Worm (Caenorhabditis elegans) whole organism, late embryonic: ENCODE results near the gene F43E2.11.
A peak's percentile ranks its signal among the peaks of the same experiment; 100 is the strongest.

Experiments used
- C08G9.2 ChIP-seq: sonication (generic microtip); optimal IDR thresholded peaks from 2 replicates; lab custom pipeline; 2016; ENCODE audit warnings: mild to moderate bottlenecking, missing genetic modification characterization, moderate library complexity, missing compliant biosample characterization
- K02D7.2 ChIP-seq: sonication (generic microtip); optimal IDR thresholded peaks from 2 replicates; lab custom pipeline; 2017; ENCODE audit warnings: mild to moderate bottlenecking, missing genetic modification characterization, missing compliant biosample characterization
- T23F11.4 ChIP-seq: fragments of 200-800 bp; sonication (Bioruptor generic); optimal IDR thresholded peaks from 2 replicates; lab custom pipeline; 2018; ENCODE audit warnings: mild to moderate bottlenecking, missing genetic modification characterization, missing compliant biosample characterization
- Y22D7AL.16 ChIP-seq: sonication (generic microtip); optimal IDR thresholded peaks from 2 replicates; lab custom pipeline; 2016; ENCODE audit warnings: missing genetic modification characterization, missing compliant biosample characterization
- ama-1 ChIP-seq: fragments of 150-350 bp; optimal IDR thresholded peaks from 2 replicates; lab custom pipeline; 2014
- ceh-18 ChIP-seq: sonication (generic microtip); optimal IDR thresholded peaks from 2 replicates; lab custom pipeline; 2016; ENCODE audit warnings: missing genetic modification characterization, missing compliant biosample characterization
- ceh-19 ChIP-seq: fragments of 200-800 bp; sonication (Bioruptor generic); optimal IDR thresholded peaks from 2 replicates; lab custom pipeline; 2018; ENCODE audit warnings: mild to moderate bottlenecking, missing genetic modification characterization, missing compliant biosample characterization
- ceh-2 ChIP-seq: sonication (generic microtip); optimal IDR thresholded peaks from 2 replicates; lab custom pipeline; 2016; ENCODE audit warnings: missing genotype, missing genetic modification characterization, missing compliant biosample characterization
- ceh-24 ChIP-seq: sonication (generic microtip); optimal IDR thresholded peaks from 2 replicates; lab custom pipeline; 2016; ENCODE audit warnings: mild to moderate bottlenecking, missing genetic modification characterization, missing compliant biosample characterization
- ceh-34 ChIP-seq: sonication (generic microtip); optimal IDR thresholded peaks from 2 replicates; lab custom pipeline; 2016; ENCODE audit warnings: mild to moderate bottlenecking, missing genetic modification characterization, missing compliant biosample characterization
- ceh-6 ChIP-seq: fragments of 200-800 bp; sonication (Bioruptor generic); optimal IDR thresholded peaks from 2 replicates; lab custom pipeline; 2018; ENCODE audit warnings: mild to moderate bottlenecking, missing genetic modification characterization, missing compliant biosample characterization
- che-1 ChIP-seq: sonication (generic microtip); optimal IDR thresholded peaks from 2 replicates; lab custom pipeline; 2016; ENCODE audit warnings: mild to moderate bottlenecking, missing genetic modification characterization, missing compliant biosample characterization
- dve-1 ChIP-seq: sonication (generic microtip); optimal IDR thresholded peaks from 2 replicates; lab custom pipeline; 2017; ENCODE audit warnings: antibody characterized with exemption, mild to moderate bottlenecking, missing genetic modification characterization, missing compliant biosample characterization
- elt-4 ChIP-seq: sonication (generic microtip); optimal IDR thresholded peaks from 2 replicates; lab custom pipeline; 2016; ENCODE audit warnings: missing genetic modification characterization, missing compliant biosample characterization
- fax-1 ChIP-seq: sonication (generic microtip); optimal IDR thresholded peaks from 2 replicates; lab custom pipeline; 2016; ENCODE audit warnings: missing genotype, missing genetic modification characterization, missing compliant biosample characterization
- fkh-6 ChIP-seq: sonication (generic microtip); optimal IDR thresholded peaks from 2 replicates; lab custom pipeline; 2016; ENCODE audit warnings: missing genetic modification characterization, missing compliant biosample characterization
- hlh-30 ChIP-seq: sonication (generic microtip); optimal IDR thresholded peaks from 2 replicates; lab custom pipeline; 2017; ENCODE audit warnings: antibody characterized with exemption, missing genetic modification characterization, missing compliant biosample characterization; ENCODE audit not compliant: insufficient read depth
- hlh-6 ChIP-seq: sonication (generic microtip); optimal IDR thresholded peaks from 2 replicates; lab custom pipeline; 2016; ENCODE audit warnings: missing genotype, missing genetic modification characterization, missing compliant biosample characterization
- madf-2 ChIP-seq: sonication (generic microtip); optimal IDR thresholded peaks from 2 replicates; lab custom pipeline; 2017; ENCODE audit warnings: missing genetic modification characterization, missing compliant biosample characterization
- mec-3 ChIP-seq: sonication (generic microtip); optimal IDR thresholded peaks from 2 replicates; lab custom pipeline; 2016; ENCODE audit warnings: borderline replicate concordance, missing genetic modification characterization, missing compliant biosample characterization
- nhr-232 ChIP-seq: sonication (generic microtip); optimal IDR thresholded peaks from 2 replicates; lab custom pipeline; 2016; ENCODE audit warnings: missing genetic modification characterization, missing compliant biosample characterization
- odd-2 ChIP-seq: sonication (generic microtip); optimal IDR thresholded peaks from 2 replicates; lab custom pipeline; 2017; ENCODE audit warnings: antibody characterized with exemption, mild to moderate bottlenecking, missing genetic modification characterization, missing compliant biosample characterization
- pat-9 ChIP-seq: fragments of 200-800 bp; sonication (Bioruptor generic); optimal IDR thresholded peaks from 2 replicates; lab custom pipeline; 2018; ENCODE audit warnings: mild to moderate bottlenecking, missing genetic modification characterization, moderate library complexity, missing compliant biosample characterization
- pha-2 ChIP-seq: sonication (generic microtip); optimal IDR thresholded peaks from 2 replicates; lab custom pipeline; 2017; ENCODE audit warnings: mild to moderate bottlenecking, missing genetic modification characterization, missing compliant biosample characterization
- pha-4 ChIP-seq: fragments of 150-350 bp; optimal IDR thresholded peaks from 2 replicates; lab custom pipeline; 2018; ENCODE audit warnings: missing biosample characterization, missing genetic modification reagents, missing genetic modification characterization
- sdc-2 ChIP-seq: sonication (generic microtip); optimal IDR thresholded peaks from 2 replicates; lab custom pipeline; 2016; ENCODE audit warnings: missing genotype, missing genetic modification characterization, missing compliant biosample characterization
- sox-2 ChIP-seq: fragments of 200-800 bp; sonication (Bioruptor generic); IDR thresholded peaks from 2 replicates; pipeline ENCODE4 v1.3.6; 2022; ENCODE audit warnings: missing genetic modification reagents, missing genetic modification characterization, missing compliant biosample characterization
- ttx-3 ChIP-seq: sonication (generic microtip); optimal IDR thresholded peaks from 2 replicates; lab custom pipeline; 2016; ENCODE audit warnings: missing genetic modification reagents, missing genetic modification characterization, missing compliant biosample characterization
- unc-3 ChIP-seq, 2 experiments: fragments of 200-800 bp in 1 of 2; sonication (Bioruptor generic) in 1 of 2; sonication (generic microtip) in 1 of 2; conservative IDR thresholded peaks in 1 of 2; optimal IDR thresholded peaks in 1 of 2; 2 replicates each; pipeline versions ENCODE4 v1.3.6 to Lab custom; 2016 to 2022; ENCODE audit warnings: missing compliant biosample characterization in 2 of 2, missing genetic modification characterization in 2 of 2, missing genetic modification reagents in 1 of 2
- unc-55 ChIP-seq: sonication (generic microtip); optimal IDR thresholded peaks from 2 replicates; lab custom pipeline; 2017; ENCODE audit warnings: missing biosample characterization, missing genetic modification reagents, missing genetic modification characterization
- unc-86 ChIP-seq: sonication (generic microtip); optimal IDR thresholded peaks from 2 replicates; lab custom pipeline; 2016; ENCODE audit warnings: missing genetic modification characterization, missing compliant biosample characterization
- ztf-16 ChIP-seq: sonication (generic microtip); optimal IDR thresholded peaks from 2 replicates; lab custom pipeline; 2017; ENCODE audit warnings: missing genetic modification characterization, missing compliant biosample characterization

F43E2.11 gene

DNA sequence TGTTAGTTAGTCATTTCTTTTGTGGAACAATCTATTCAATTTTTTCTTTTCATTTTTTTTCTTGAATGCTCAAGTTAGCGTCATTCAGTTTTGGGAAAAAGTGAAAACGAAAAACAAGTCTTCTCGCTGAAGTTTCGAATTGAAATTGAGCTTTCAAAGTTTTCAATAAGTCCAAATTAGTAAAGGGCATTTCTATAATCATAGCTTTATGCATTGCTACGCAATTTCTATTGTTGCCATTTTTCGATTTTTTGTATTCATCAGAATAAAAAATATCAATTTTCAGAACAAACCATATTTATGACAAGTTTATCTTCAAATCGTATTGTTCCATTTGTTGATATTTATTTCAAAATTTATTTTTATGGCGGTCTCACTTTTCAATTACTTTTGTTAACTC lies 38.1 kb upstream of the F43E2.11 start, which contains the start of gene srd-55:
TSS of gene srd-55 (plus strand) at position 301 of the 400 bp plus-strand sequence.
- TF ChIP-seq madf-2 (tag; lab: Kevin White, UChicago) (no peak), pha-2 (tag; lab: Kevin White, UChicago) (no peak), C08G9.2 (tag; lab: Kevin White, UChicago) (no peak), pha-4 (tag; lab: Kevin White, UChicago) (no peak), T23F11.4 (GFP tag; lab: Kevin White, UChicago) (no peak), che-1 (tag; lab: Kevin White, UChicago) (no peak), dve-1 (tag; lab: Kevin White, UChicago) (no peak), ceh-24 (tag; lab: Kevin White, UChicago) (no peak), sox-2 (GFP tag; lab: Robert Waterston, UW) (no peak), ttx-3 (no peak)

DNA sequence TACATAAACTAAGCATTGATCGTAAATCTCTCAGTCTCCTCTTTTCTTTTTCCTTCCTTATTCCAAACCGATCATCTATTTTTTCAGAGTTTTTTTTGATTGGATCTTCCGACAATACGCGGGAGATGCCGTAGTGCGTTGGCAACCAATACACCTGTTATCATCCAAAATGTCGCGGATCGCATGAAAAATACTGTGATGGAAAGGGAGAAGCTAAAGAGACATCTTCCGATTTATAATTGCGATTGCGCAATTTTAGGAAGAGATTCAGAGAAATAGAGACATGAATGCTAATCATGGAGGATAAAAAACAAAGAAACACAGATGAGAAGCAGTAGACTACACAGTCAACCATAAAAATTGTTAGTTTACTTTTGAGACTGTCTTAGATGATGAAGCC lies 36.3 kb upstream of the F43E2.11 start:
- TF ChIP-seq sdc-2 (tag; lab: Kevin White, UChicago): no peak
- TF ChIP-seq odd-2 (tag; lab: Kevin White, UChicago): no peak
- TF ChIP-seq C08G9.2 (tag; lab: Kevin White, UChicago): no peak
- no peak for TF ChIP-seq unc-55 (GFP tag; lab: Kevin White, UChicago)
- TF ChIP-seq unc-3 (GFP tag; conservative IDR thresholded peaks at IDR 0.05; lab: Robert Waterston, UW): no peak
- no peak for TF ChIP-seq unc-3 (tag; optimal IDR thresholded peaks at IDR 0.05; lab: Kevin White, UChicago)
- TF ChIP-seq fax-1: no peak
- TF ChIP-seq ttx-3: no peak
- no peak for TF ChIP-seq ztf-16 (tag; lab: Kevin White, UChicago)
- no peak for TF ChIP-seq elt-4 (tag; lab: Kevin White, UChicago)
- TF ChIP-seq K02D7.2 (tag; lab: Kevin White, UChicago): no peak

DNA sequence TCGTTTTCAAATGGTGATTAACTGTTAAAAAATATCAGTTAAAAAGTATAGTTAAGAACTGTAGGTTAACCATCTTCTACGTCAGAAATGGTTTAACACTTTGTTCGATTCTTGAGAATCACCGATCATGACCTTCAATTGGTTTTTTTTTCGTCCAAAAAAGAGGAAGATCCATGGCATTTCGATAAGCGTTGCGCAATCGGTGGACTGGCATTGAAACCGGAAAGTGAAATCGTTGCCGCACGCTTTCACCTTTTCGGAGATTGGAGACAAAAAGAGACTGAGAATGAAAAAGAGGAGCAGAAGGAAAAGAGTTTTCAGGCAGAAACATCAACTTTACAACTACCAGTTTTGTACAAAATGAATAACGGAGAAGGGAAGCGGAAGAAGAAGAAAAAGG lies 35.2 kb upstream of the F43E2.11 start:
- TF ChIP-seq ama-1 (lab: Kevin White, UChicago): no peak
- TF ChIP-seq ceh-2 (tag; lab: Kevin White, UChicago): no peak
- no peak for TF ChIP-seq ceh-19 (GFP tag; lab: Kevin White, UChicago)
- no peak for TF ChIP-seq fkh-6 (tag; lab: Kevin White, UChicago)
- TF ChIP-seq mec-3 (tag; lab: Kevin White, UChicago): no peak
- no peak for TF ChIP-seq ceh-6 (GFP tag; lab: Kevin White, UChicago)
- TF ChIP-seq unc-86: no peak
- no peak for TF ChIP-seq elt-4 (tag; lab: Kevin White, UChicago)
- no peak for TF ChIP-seq Y22D7AL.16 (tag; lab: Kevin White, UChicago)
- no peak for TF ChIP-seq ceh-18 (tag; lab: Kevin White, UChicago)

- TF ChIP-seq pat-9 (tag; lab: Kevin White, UChicago): no peak
- TF ChIP-seq hlh-30 (tag; lab: Kevin White, UChicago): peak; percentile 36
Observed at ce11 chrII:7404001-7404400, 33.9 kb upstream of the F43E2.11 start.

DNA sequence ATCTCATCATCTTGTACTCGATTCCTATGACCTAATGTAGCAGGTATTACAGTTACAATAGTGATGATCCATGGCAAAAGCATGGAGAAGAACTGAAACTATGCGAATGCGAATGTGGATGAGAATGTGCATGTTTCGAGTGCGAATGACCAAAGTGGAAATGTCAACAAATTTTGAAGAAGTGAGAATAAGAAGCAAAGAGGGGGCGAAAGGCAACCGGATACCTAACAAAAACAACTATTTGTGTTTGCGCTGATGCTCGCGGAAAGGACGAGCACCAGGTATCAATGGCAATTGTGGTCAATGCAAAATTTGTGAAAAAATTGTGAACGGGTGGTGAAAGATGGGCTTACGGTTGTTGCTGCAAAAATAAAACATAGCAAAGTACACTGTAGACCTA lies 32.5 kb upstream of the F43E2.11 start, which contains the start of gene nas-7:
TSS of gene nas-7 (minus strand) at position 101 of the 400 bp plus-strand sequence.
- TF ChIP-seq nhr-232 (tag; lab: Kevin White, UChicago) (no peak), ttx-3 (no peak), hlh-6 (tag; lab: Kevin White, UChicago) (no peak), ceh-34 (tag; lab: Kevin White, UChicago) (no peak), sdc-2 (tag; lab: Kevin White, UChicago) (no peak), ceh-2 (tag; lab: Kevin White, UChicago) (no peak)
